Fruit fly (Drosophila melanogaster): ENCODE data around the gene Ir94h.

The Ir94h gene

dm6 chr3R:23522296-23522695 is 35.0 kb downstream of the Ir94h start:
- TF ChIP-seq cyc (GFP tag; optimal IDR thresholded peaks at IDR 0.05) (no peak), Blimp-1 (GFP tag; optimal IDR thresholded peaks at IDR 0.05) (no peak), Sox14 (GFP tag; optimal IDR thresholded peaks at IDR 0.05) (no peak), fkh (GFP tag; optimal IDR thresholded peaks at IDR 0.05) (no peak), achi (GFP tag; optimal IDR thresholded peaks at IDR 0.05) (no peak), Sox102F (GFP tag; optimal IDR thresholded peaks at IDR 0.05) (no peak), CG34406 (GFP tag; optimal IDR thresholded peaks at IDR 0.05) (no peak), Hr38 (GFP tag; optimal IDR thresholded peaks at IDR 0.05) (no peak), OdsH (GFP tag; optimal IDR thresholded peaks at IDR 0.05) (no peak)

dm6 chr3R:23526069-23526468 is 38.8 kb downstream of the Ir94h start:
- TF ChIP-seq fd85E (GFP tag; optimal IDR thresholded peaks at IDR 0.05) = no peak
- no peak for TF ChIP-seq CG11762 (GFP tag; optimal IDR thresholded peaks at IDR 0.05; ENCODE audit: insufficient read depth)
- no peak for TF ChIP-seq CG10631 (GFP tag; optimal IDR thresholded peaks at IDR 0.05)
- TF ChIP-seq fkh (GFP tag; optimal IDR thresholded peaks at IDR 0.05) = no peak
- TF ChIP-seq eg (GFP tag; IDR thresholded peaks at IDR 0.05) = no peak
- no peak for TF ChIP-seq CG3919 (GFP tag; optimal IDR thresholded peaks at IDR 0.05)
- no peak for TF ChIP-seq pdm3 (GFP tag; optimal IDR thresholded peaks at IDR 0.05)
- TF ChIP-seq fd59A (GFP tag; optimal IDR thresholded peaks at IDR 0.05) = no peak
- TF ChIP-seq spab (GFP tag; optimal IDR thresholded peaks at IDR 0.05) = no peak
- no peak for TF ChIP-seq CG6808 (GFP tag; optimal IDR thresholded peaks at IDR 0.05)
- TF ChIP-seq Blimp-1 (GFP tag; optimal IDR thresholded peaks at IDR 0.05) = no peak
- no peak for TF ChIP-seq achi (GFP tag; optimal IDR thresholded peaks at IDR 0.05)
- no peak for TF ChIP-seq OdsH (GFP tag; optimal IDR thresholded peaks at IDR 0.05)
- TF ChIP-seq Smox (GFP tag; optimal IDR thresholded peaks at IDR 0.05) = no peak
- TF ChIP-seq lz (GFP tag; optimal IDR thresholded peaks at IDR 0.05) = no peak
- no peak for TF ChIP-seq CG6792 (GFP tag; optimal IDR thresholded peaks at IDR 0.05)
- TF ChIP-seq CG11294 (GFP tag; IDR thresholded peaks at IDR 0.05) = no peak
- TF ChIP-seq Sox102F (GFP tag; optimal IDR thresholded peaks at IDR 0.05) = no peak
- no peak for TF ChIP-seq Met (GFP tag; optimal IDR thresholded peaks at IDR 0.05)

- TF ChIP-seq acj6 (GFP tag; optimal IDR thresholded peaks at IDR 0.05) = no peak
- TF ChIP-seq CG6854 (GFP tag; optimal IDR thresholded peaks at IDR 0.05) = no peak
- no peak for TF ChIP-seq CG8319 (GFP tag; optimal IDR thresholded peaks at IDR 0.05)
- no peak for TF ChIP-seq Sox15 (GFP tag; optimal IDR thresholded peaks at IDR 0.05)
- TF ChIP-seq CG6163 (GFP tag; IDR thresholded peaks at IDR 0.05) = no peak
- TF ChIP-seq CG1621 (tag; optimal IDR thresholded peaks at IDR 0.05) = no peak
- TF ChIP-seq Eip78C (GFP tag) = peak; percentile 56
- TF ChIP-seq Blimp-1 (GFP tag; optimal IDR thresholded peaks at IDR 0.05) = no peak
- no peak for TF ChIP-seq CG31627 (GFP tag; optimal IDR thresholded peaks at IDR 0.05)
- peak; percentile 77 for TF ChIP-seq CG15336 (GFP tag; IDR thresholded peaks at IDR 0.05)
- TF ChIP-seq CG8632 (GFP tag; optimal IDR thresholded peaks at IDR 0.05) = no peak
- peak; percentile 26 for TF ChIP-seq pdm3 (GFP tag; optimal IDR thresholded peaks at IDR 0.05)
- TF ChIP-seq OdsH (GFP tag; optimal IDR thresholded peaks at IDR 0.05) = peak; percentile 22
- TF ChIP-seq lz (GFP tag; optimal IDR thresholded peaks at IDR 0.05) = no peak
- no peak for TF ChIP-seq salr (GFP tag; optimal IDR thresholded peaks at IDR 0.05)
- no peak for TF ChIP-seq CG7368 (GFP tag; optimal IDR thresholded peaks at IDR 0.05)
- no peak for TF ChIP-seq CG3919 (GFP tag; optimal IDR thresholded peaks at IDR 0.05)
- TF ChIP-seq fd59A (GFP tag; optimal IDR thresholded peaks at IDR 0.05) = no peak
- no peak for TF ChIP-seq Ets21C (GFP tag; optimal IDR thresholded peaks at IDR 0.05)
- peak; percentile 68; the same call in 2 of the 3 replicates for TF ChIP-seq CG8119 (GFP tag; IDR thresholded peaks at IDR 0.05)
- TF ChIP-seq cyc (GFP tag; optimal IDR thresholded peaks at IDR 0.05) = no peak
- peak; percentile 26 for TF ChIP-seq Lpt (GFP tag; optimal IDR thresholded peaks at IDR 0.05)
- no peak for TF ChIP-seq Sox102F (GFP tag; optimal IDR thresholded peaks at IDR 0.05)
- no peak for TF ChIP-seq net (GFP tag; optimal IDR thresholded peaks at IDR 0.05)
- TF ChIP-seq spab (GFP tag; optimal IDR thresholded peaks at IDR 0.05) = no peak
- TF ChIP-seq Ets96B (tag; optimal IDR thresholded peaks at IDR 0.05) = no peak
- TF ChIP-seq Hr38 (GFP tag; optimal IDR thresholded peaks at IDR 0.05) = no peak
- no peak for TF ChIP-seq Eip75B (GFP tag; optimal IDR thresholded peaks at IDR 0.05)
- TF ChIP-seq CG10669 (GFP tag; optimal IDR thresholded peaks at IDR 0.05) = no peak
- TF ChIP-seq CG16779 (tag; optimal IDR thresholded peaks at IDR 0.05) = no peak
- TF ChIP-seq Hr39 (GFP tag; optimal IDR thresholded peaks at IDR 0.05) = no peak
- TF ChIP-seq fd85E (GFP tag; optimal IDR thresholded peaks at IDR 0.05) = no peak
- TF ChIP-seq CG10631 (GFP tag; optimal IDR thresholded peaks at IDR 0.05) = no peak
- no peak for TF ChIP-seq CG6808 (GFP tag; optimal IDR thresholded peaks at IDR 0.05)
- TF ChIP-seq Met (GFP tag; optimal IDR thresholded peaks at IDR 0.05) = no peak
- TF ChIP-seq achi (GFP tag; optimal IDR thresholded peaks at IDR 0.05) = no peak
- TF ChIP-seq fkh (GFP tag; optimal IDR thresholded peaks at IDR 0.05) = no peak
- no peak for TF ChIP-seq dsx (GFP tag; optimal IDR thresholded peaks at IDR 0.05; ENCODE audit: poor library complexity, severe bottlenecking)
- TF ChIP-seq CG11902 (GFP tag; optimal IDR thresholded peaks at IDR 0.05) = no peak
- TF ChIP-seq CG11294 (GFP tag; IDR thresholded peaks at IDR 0.05) = 0 out of 2 replicates have a peak, but pooled peaks have one; percentile 23
Measured at dm6 chr3R:23527396-23527795, 40.1 kb downstream of the Ir94h start.
